Worm (Caenorhabditis elegans) whole organism, L2 larva: Measurements from ENCODE around the gene lam-1.

Experiments
- C34F6.9 ChIP-seq: fragments of 150-350 bp; optimal IDR thresholded peaks from 2 replicates; lab custom pipeline; 2014; ENCODE audit warnings: missing biosample characterization, missing genetic modification characterization
- F13H6.1 ChIP-seq: sonication (generic microtip); optimal IDR thresholded peaks from 2 replicates; lab custom pipeline; 2016; ENCODE audit warnings: missing genetic modification characterization, missing compliant biosample characterization
- ZK546.5 ChIP-seq: sonication (generic microtip); optimal IDR thresholded peaks from 2 replicates; lab custom pipeline; 2017; ENCODE audit warnings: missing biosample characterization, missing genetic modification characterization
- alr-1 ChIP-seq: fragments of 150-350 bp; optimal IDR thresholded peaks from 2 replicates; lab custom pipeline; 2014; ENCODE audit warnings: missing biosample characterization, missing genetic modification characterization
- aly-2 ChIP-seq: fragments of 150-350 bp; optimal IDR thresholded peaks from 2 replicates; lab custom pipeline; 2014; ENCODE audit warnings: missing biosample characterization, missing genetic modification characterization
- ama-1 ChIP-seq: fragments of 150-350 bp; optimal IDR thresholded peaks from 2 replicates; lab custom pipeline; 2018; ENCODE audit warnings: inconsistent platforms
- blmp-1 ChIP-seq: sonication (generic microtip); optimal IDR thresholded peaks from 2 replicates; lab custom pipeline; 2017; ENCODE audit warnings: missing genetic modification characterization, mild to moderate bottlenecking, missing compliant biosample characterization, antibody characterized with exemption, moderate library complexity; ENCODE audit not compliant: insufficient read depth
- ceh-16 ChIP-seq: fragments of 150-350 bp; optimal IDR thresholded peaks from 2 replicates; lab custom pipeline; 2014; ENCODE audit warnings: missing biosample characterization, missing genetic modification characterization
- dmd-4 ChIP-seq: sonication (generic microtip); optimal IDR thresholded peaks from 2 replicates; lab custom pipeline; 2017; ENCODE audit warnings: missing biosample characterization, missing genetic modification characterization
- egl-27 ChIP-seq: sonication (generic microtip); optimal IDR thresholded peaks from 3 replicates; lab custom pipeline; 2017; ENCODE audit warnings: missing biosample characterization, missing genetic modification reagents, missing genetic modification characterization
- elt-1 ChIP-seq: fragments of 150-350 bp; optimal IDR thresholded peaks from 2 replicates; lab custom pipeline; 2014; ENCODE audit warnings: missing biosample characterization, missing genetic modification characterization
- elt-3 ChIP-seq: sonication (generic microtip); optimal IDR thresholded peaks from 2 replicates; lab custom pipeline; 2017; ENCODE audit warnings: missing biosample characterization, missing genetic modification characterization
- gmeb-1 ChIP-seq: fragments of 150-350 bp; optimal IDR thresholded peaks from 2 replicates; lab custom pipeline; 2014; ENCODE audit warnings: missing biosample characterization, missing genetic modification characterization
- lin-39 ChIP-seq: fragments of 150-350 bp; optimal IDR thresholded peaks from 2 replicates; lab custom pipeline; 2014; ENCODE audit warnings: missing biosample characterization, missing genetic modification reagents, missing genetic modification characterization
- lsy-2 ChIP-seq, 2 experiments: fragments of 150-350 bp in 1 of 2; sonication (generic microtip) in 1 of 2; optimal IDR thresholded peaks; 2 replicates each; lab custom pipeline; 2014 to 2017; ENCODE audit warnings: missing biosample characterization in 2 of 2, missing genetic modification characterization in 2 of 2
- mbf-1 ChIP-seq: sonication (generic microtip); optimal IDR thresholded peaks from 2 replicates; lab custom pipeline; 2017; ENCODE audit warnings: missing biosample characterization, missing genetic modification characterization
- nhr-11 ChIP-seq: fragments of 150-350 bp; optimal IDR thresholded peaks from 2 replicates; lab custom pipeline; 2014; ENCODE audit warnings: missing biosample characterization, missing genetic modification characterization
- nhr-12 ChIP-seq: fragments of 150-350 bp; optimal IDR thresholded peaks from 2 replicates; lab custom pipeline; 2014; ENCODE audit warnings: missing biosample characterization, missing genetic modification characterization
- nhr-21 ChIP-seq: fragments of 150-350 bp; optimal IDR thresholded peaks from 2 replicates; lab custom pipeline; 2014; ENCODE audit warnings: missing biosample characterization, missing genetic modification characterization
- nhr-23 ChIP-seq: fragments of 150-350 bp; optimal IDR thresholded peaks from 2 replicates; lab custom pipeline; 2014; ENCODE audit warnings: missing biosample characterization, missing genetic modification reagents, missing genetic modification characterization
- nhr-237 ChIP-seq: fragments of 150-350 bp; optimal IDR thresholded peaks from 2 replicates; lab custom pipeline; 2014; ENCODE audit warnings: missing biosample characterization, missing genetic modification characterization
- nhr-77 ChIP-seq: fragments of 150-350 bp; optimal IDR thresholded peaks from 2 replicates; lab custom pipeline; 2014; ENCODE audit warnings: missing biosample characterization, missing genetic modification characterization
- peb-1 ChIP-seq: fragments of 150-350 bp; optimal IDR thresholded peaks from 2 replicates; lab custom pipeline; 2014; ENCODE audit warnings: missing biosample characterization, missing genetic modification characterization
- sem-4 ChIP-seq: fragments of 150-350 bp; optimal IDR thresholded peaks from 2 replicates; lab custom pipeline; 2014; ENCODE audit warnings: missing biosample characterization, missing genetic modification reagents, missing genetic modification characterization
- sma-3 ChIP-seq: sonication (generic microtip); optimal IDR thresholded peaks from 2 replicates; lab custom pipeline; 2016; ENCODE audit warnings: missing genetic modification reagents, missing genetic modification characterization, missing compliant biosample characterization
- snpc-4 ChIP-seq: fragments of 150-350 bp; optimal IDR thresholded peaks from 2 replicates; lab custom pipeline; 2014; ENCODE audit warnings: missing biosample characterization, missing genetic modification characterization
- unc-39 ChIP-seq: fragments of 150-350 bp; optimal IDR thresholded peaks from 2 replicates; lab custom pipeline; 2014; ENCODE audit warnings: missing biosample characterization, missing genetic modification characterization
- unc-55 ChIP-seq: fragments of 150-350 bp; sonication (generic microtip); optimal IDR thresholded peaks from 3 replicates; lab custom pipeline; 2014; ENCODE audit warnings: missing biosample characterization, missing genetic modification reagents, missing genetic modification characterization
- unc-62 ChIP-seq: fragments of 150-350 bp; optimal IDR thresholded peaks from 2 replicates; lab custom pipeline; 2014; ENCODE audit warnings: missing biosample characterization, missing genetic modification reagents, missing genetic modification characterization
- ztf-11 ChIP-seq: sonication (generic microtip); optimal IDR thresholded peaks from 2 replicates; lab custom pipeline; 2017; ENCODE audit warnings: missing biosample characterization, missing genetic modification characterization

The lam-1 gene

ce11 chrIV:5183755-5184166 is 10.6 kb downstream of the lam-1 start, which contains the start of gene W03F8.4 (continued):
- TF ChIP-seq lsy-2 (tag; optimal IDR thresholded peaks at IDR 0.05; lab: Kevin White, UChicago): peak; percentile 92 to 96

- TF ChIP-seq ceh-16 (tag; lab: Kevin White, UChicago) (no peak), dmd-4 (tag; lab: Kevin White, UChicago) (no peak), nhr-23 (tag; lab: Kevin White, UChicago) (no peak), lsy-2 (tag; optimal IDR thresholded peaks at IDR 0.05; lab: Kevin White, UChicago) (no peak), ama-1 (lab: Kevin White, UChicago) (no peak), lin-39 (tag; lab: Kevin White, UChicago) (no peak), F13H6.1 (tag; lab: Kevin White, UChicago) (peak; percentile 36), ztf-11 (tag; lab: Kevin White, UChicago) (no peak)
Measured at ce11 chrIV:5186480-5187205, 13.5 kb downstream of the lam-1 start, which contains the start of the genes W03F8.6 and mtrf-1L. Gene W03F8.6, minus strand, starts transcription at chrIV:5186580. Gene mtrf-1L, plus strand, starts transcription at chrIV:5187155.

- TF ChIP-seq nhr-77 (tag; lab: Kevin White, UChicago) (no peak), gmeb-1 (tag; lab: Kevin White, UChicago) (peak; percentile 77), unc-55 (GFP tag; lab: Kevin White, UChicago) (peak; percentile 76), lsy-2 (tag; optimal IDR thresholded peaks at IDR 0.05; lab: Kevin White, UChicago) (peak in 1 of 2 experiments; percentile 53)
- TF ChIP-seq, all 48 proteins: peak for 3
Measured at ce11 chrIV:5188051-5188450, 14.9 kb downstream of the lam-1 start.

DNA sequence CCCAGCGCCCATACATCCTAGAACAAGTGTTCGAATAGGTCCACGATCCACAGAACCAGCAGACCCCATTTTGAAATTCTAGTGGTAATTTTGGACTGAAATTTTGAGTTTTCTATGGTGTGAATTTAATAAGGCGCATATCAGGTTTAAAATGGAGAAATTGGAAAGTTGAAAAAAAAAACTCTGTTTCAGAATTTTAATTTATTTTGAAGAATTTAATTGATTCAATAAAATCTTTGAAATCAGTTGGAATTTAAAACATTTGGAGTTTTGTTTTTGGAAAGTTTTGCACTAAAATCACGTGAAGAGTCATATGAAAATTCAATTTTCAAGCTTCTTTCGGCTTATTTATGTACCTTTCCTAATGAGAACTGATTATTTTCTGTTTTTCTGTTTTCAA is 22.4 kb downstream of the lam-1 start, which contains the start of gene gpa-18:
TSS of gene gpa-18 (minus strand) at position 101 of the 400 bp plus-strand sequence.
- no peak for TF ChIP-seq alr-1 (tag; lab: Kevin White, UChicago)
- no peak for TF ChIP-seq elt-3 (tag; lab: Kevin White, UChicago)
- no peak for TF ChIP-seq ztf-11 (tag; lab: Kevin White, UChicago)
- TF ChIP-seq egl-27 (tag; lab: Kevin White, UChicago): no peak
- TF ChIP-seq C34F6.9 (tag; lab: Kevin White, UChicago): no peak
- TF ChIP-seq mbf-1: no peak
- no peak for TF ChIP-seq dmd-4 (tag; lab: Kevin White, UChicago)
- no peak for TF ChIP-seq peb-1 (tag; lab: Kevin White, UChicago)
- TF ChIP-seq sem-4 (tag; lab: Kevin White, UChicago): no peak
- no peak for TF ChIP-seq blmp-1
- no peak for TF ChIP-seq unc-39 (tag; lab: Kevin White, UChicago)
- TF ChIP-seq aly-2: no peak
- no peak for TF ChIP-seq nhr-237 (tag; lab: Kevin White, UChicago)
- no peak for TF ChIP-seq snpc-4 (tag; lab: Kevin White, UChicago)
- no peak for TF ChIP-seq ama-1 (lab: Kevin White, UChicago)

- no peak for TF ChIP-seq gmeb-1 (tag; lab: Kevin White, UChicago)
- peak; percentile 32 for TF ChIP-seq nhr-21 (tag; lab: Kevin White, UChicago)
- peak in 1 of 2 experiments; percentile 18 for TF ChIP-seq lsy-2 (tag; optimal IDR thresholded peaks at IDR 0.05; lab: Kevin White, UChicago)
Measured at ce11 chrIV:5200813-5201212, 27.7 kb downstream of the lam-1 start.

- TF ChIP-seq sma-3 (GFP tag; lab: Kevin White, UChicago) (no peak), elt-1 (tag; lab: Kevin White, UChicago) (no peak), ZK546.5 (tag; lab: Kevin White, UChicago) (no peak), alr-1 (tag; lab: Kevin White, UChicago) (no peak), aly-2 (no peak), C34F6.9 (tag; lab: Kevin White, UChicago) (no peak), nhr-11 (tag; lab: Kevin White, UChicago) (no peak), ceh-16 (tag; lab: Kevin White, UChicago) (no peak), unc-62 (no peak), sem-4 (tag; lab: Kevin White, UChicago) (no peak), elt-3 (tag; lab: Kevin White, UChicago) (no peak), nhr-12 (tag; lab: Kevin White, UChicago) (no peak), nhr-237 (tag; lab: Kevin White, UChicago) (no peak)
Measured at ce11 chrIV:5202575-5202974, 29.4 kb downstream of the lam-1 start.
